Worm (Caenorhabditis elegans) whole organism, L1 larva: ENCODE results near the gene F11C7.2.
A peak's percentile ranks its signal among the peaks of the same experiment; 100 is the strongest.

ENCODE experiments used
- C04F5.9 ChIP-seq: sonication (generic microtip); optimal IDR thresholded peaks from 2 replicates; lab custom pipeline; 2016; ENCODE audit warnings: missing genetic modification characterization, missing compliant biosample characterization
- C34B4.2 ChIP-seq: sonication (generic microtip); optimal IDR thresholded peaks from 2 replicates; lab custom pipeline; 2017; ENCODE audit warnings: mild to moderate bottlenecking, missing genetic modification characterization, missing compliant biosample characterization
- F16B12.6 ChIP-seq: fragments of 150-350 bp; optimal IDR thresholded peaks from 2 replicates; lab custom pipeline; 2014; ENCODE audit warnings: missing biosample characterization, missing genetic modification characterization
- aly-2 ChIP-seq: fragments of 150-350 bp; optimal IDR thresholded peaks from 2 replicates; lab custom pipeline; 2014; ENCODE audit warnings: missing biosample characterization, missing genetic modification characterization
- blmp-1 ChIP-seq: fragments of 150-350 bp; optimal IDR thresholded peaks from 2 replicates; lab custom pipeline; 2014; ENCODE audit warnings: missing biosample characterization, missing genetic modification characterization
- ceh-63 ChIP-seq: fragments of 200-800 bp; sonication (Bioruptor generic); optimal IDR thresholded peaks from 2 replicates; lab custom pipeline; 2018; ENCODE audit warnings: mild to moderate bottlenecking, missing genetic modification characterization, missing compliant biosample characterization
- ceh-82 ChIP-seq, 3 experiments: fragments of 150-350 bp in 1 of 3; sonication (generic microtip) in 2 of 3; optimal IDR thresholded peaks; 2 replicates each; lab custom pipeline; 2014 to 2017; ENCODE audit warnings: missing biosample characterization in 3 of 3, missing genetic modification characterization in 3 of 3
- ceh-90 ChIP-seq: sonication (generic microtip); optimal IDR thresholded peaks from 2 replicates; lab custom pipeline; 2016; ENCODE audit warnings: missing genetic modification characterization, missing compliant biosample characterization
- efl-1 ChIP-seq, 4 experiments: fragments of 150-350 bp; optimal IDR thresholded peaks in 3 of 4; peaks in 1 of 4; 1 replicate in 1 of 4; 2 replicates in 3 of 4; lab custom pipeline; 2014; ENCODE audit warnings: missing biosample characterization in 2 of 4, missing genetic modification characterization in 2 of 4, missing genetic modification reagents in 2 of 4
- efl-3 ChIP-seq: fragments of 200-800 bp; sonication (Bioruptor generic); optimal IDR thresholded peaks from 2 replicates; lab custom pipeline; 2018; ENCODE audit warnings: mild to moderate bottlenecking, missing genetic modification characterization, missing compliant biosample characterization
- egl-13 ChIP-seq: sonication (generic microtip); optimal IDR thresholded peaks from 2 replicates; lab custom pipeline; 2016; ENCODE audit warnings: missing genotype, missing genetic modification reagents, missing genetic modification characterization, missing compliant biosample characterization
- elt-2 ChIP-seq: sonication (generic microtip); optimal IDR thresholded peaks from 2 replicates; lab custom pipeline; 2016; ENCODE audit warnings: missing genetic modification characterization, mild to moderate bottlenecking, inconsistent platforms, missing compliant biosample characterization, missing genetic modification reagents
- elt-3 ChIP-seq, 6 experiments: fragments of 150-350 bp in 1 of 6; sonication (generic microtip); optimal IDR thresholded peaks; 2 replicates each; lab custom pipeline; 2017 to 2018; ENCODE audit warnings: missing biosample characterization in 6 of 6, missing genetic modification characterization in 6 of 6, inconsistent platforms in 1 of 6
- ets-5 ChIP-seq: fragments of 200-800 bp; sonication (Bioruptor generic); IDR thresholded peaks from 2 replicates; pipeline ENCODE4 v1.3.6; 2022; ENCODE audit warnings: missing genetic modification characterization, missing compliant biosample characterization
- fkh-4 ChIP-seq: sonication (generic microtip); optimal IDR thresholded peaks from 2 replicates; lab custom pipeline; 2016; ENCODE audit warnings: missing compliant biosample characterization, missing genetic modification characterization, borderline replicate concordance
- isw-1 ChIP-seq: fragments of 200-800 bp; sonication (Bioruptor generic); IDR thresholded peaks from 2 replicates; pipeline ENCODE4 v1.3.6; 2022; ENCODE audit warnings: missing genetic modification characterization, missing compliant biosample characterization
- jun-1 ChIP-seq: fragments of 150-350 bp; optimal IDR thresholded peaks from 2 replicates; lab custom pipeline; 2014; ENCODE audit warnings: missing biosample characterization, missing genetic modification reagents, missing genetic modification characterization
- lin-14 ChIP-seq: fragments of 200-800 bp; sonication (Bioruptor generic); optimal IDR thresholded peaks from 2 replicates; lab custom pipeline; 2018; ENCODE audit warnings: mild to moderate bottlenecking, missing genetic modification characterization, moderate library complexity, missing compliant biosample characterization
- lin-35 ChIP-seq, 2 experiments: fragments of 150-350 bp; optimal IDR thresholded peaks; 2 replicates each; lab custom pipeline; 2014; ENCODE audit warnings: missing biosample characterization in 2 of 2, missing genetic modification characterization in 2 of 2, missing genetic modification reagents in 2 of 2
- mab-9 ChIP-seq: fragments of 200-800 bp; sonication (Bioruptor generic); IDR thresholded peaks from 2 replicates; pipeline ENCODE4 v1.3.6; 2022; ENCODE audit warnings: missing genetic modification reagents, missing genetic modification characterization, missing compliant biosample characterization
- mep-1 ChIP-seq: fragments of 150-350 bp; optimal IDR thresholded peaks from 2 replicates; lab custom pipeline; 2014; ENCODE audit warnings: missing biosample characterization, missing genetic modification characterization
- nhr-71 ChIP-seq: sonication (generic microtip); optimal IDR thresholded peaks from 2 replicates; lab custom pipeline; 2016; ENCODE audit warnings: mild to moderate bottlenecking, missing genetic modification characterization, moderate library complexity, missing compliant biosample characterization
- nhr-85 ChIP-seq: sonication (generic microtip); peaks from one replicate; lab custom pipeline; 2016; ENCODE audit warnings: missing genetic modification characterization, inconsistent platforms, missing compliant biosample characterization
- nhr-90 ChIP-seq: sonication (generic microtip); optimal IDR thresholded peaks from 2 replicates; lab custom pipeline; 2016; ENCODE audit warnings: mild to moderate bottlenecking, missing genetic modification characterization, missing compliant biosample characterization; ENCODE audit not compliant: poor library complexity
- pag-3 ChIP-seq: sonication (generic microtip); optimal IDR thresholded peaks from 2 replicates; lab custom pipeline; 2017; ENCODE audit warnings: missing genetic modification characterization, mild to moderate bottlenecking, missing compliant biosample characterization, antibody characterized with exemption, borderline replicate concordance; ENCODE audit not compliant: insufficient read depth
- skn-1 ChIP-seq: fragments of 150-350 bp; optimal IDR thresholded peaks from 2 replicates; lab custom pipeline; 2014; ENCODE audit warnings: missing biosample characterization, missing genetic modification characterization
- snu-23 ChIP-seq: sonication (generic microtip); optimal IDR thresholded peaks from 2 replicates; lab custom pipeline; 2016; ENCODE audit warnings: missing genetic modification characterization, missing compliant biosample characterization
- swsn-7 ChIP-seq: sonication (generic microtip); optimal IDR thresholded peaks from 2 replicates; lab custom pipeline; 2016; ENCODE audit warnings: missing genetic modification characterization, missing compliant biosample characterization
- zip-4 ChIP-seq: fragments of 200-800 bp; sonication (Bioruptor generic); optimal IDR thresholded peaks from 2 replicates; lab custom pipeline; 2018; ENCODE audit warnings: mild to moderate bottlenecking, missing genetic modification characterization, moderate library complexity, missing compliant biosample characterization

The F11C7.2 gene

ce11 chrX:17373955-17374354, 22.7 kb upstream of the F11C7.2 start:
- TF ChIP-seq C34B4.2 (tag; lab: Kevin White, UChicago) (no peak), skn-1 (tag; lab: Kevin White, UChicago) (no peak), ets-5 (GFP tag; lab: Robert Waterston, UW) (no peak), blmp-1 (tag; lab: Kevin White, UChicago) (peak; percentile 69), efl-3 (GFP tag; lab: Kevin White, UChicago) (no peak), swsn-7 (no peak), elt-3 (tag; optimal IDR thresholded peaks at IDR 0.05; lab: Kevin White, UChicago) (peak in 1 of 6 experiments; percentile 43), snu-23 (GFP tag; lab: Kevin White, UChicago) (no peak), nhr-85 (tag; lab: Kevin White, UChicago) (no peak)

ce11 chrX:17374534-17374933, 22.1 kb upstream of the F11C7.2 start, which contains the start of gene F10D7.3:
F10D7.3 (minus strand) TSS chrX:17374634.
- no peak for TF ChIP-seq ceh-90 (tag; lab: Kevin White, UChicago)
- no peak for TF ChIP-seq efl-1 (optimal IDR thresholded peaks at IDR 0.05; lab: Kevin White, UChicago)
- peak in 1 of 2 experiments; percentile 35 for TF ChIP-seq efl-1 (GFP tag; optimal IDR thresholded peaks at IDR 0.05 in 1 of 2; lab: Kevin White, UChicago)
- no peak for TF ChIP-seq ceh-63 (GFP tag; lab: Kevin White, UChicago)
- no peak for TF ChIP-seq F16B12.6 (tag; lab: Kevin White, UChicago)
- no peak for TF ChIP-seq mab-9 (GFP tag; lab: Robert Waterston, UW)

ce11 chrX:17375877-17376276, 20.7 kb upstream of the F11C7.2 start:
- no peak for TF ChIP-seq mep-1
- TF ChIP-seq zip-4: no peak
- no peak for TF ChIP-seq lin-35 (GFP tag; optimal IDR thresholded peaks at IDR 0.05; lab: Kevin White, UChicago)
- TF ChIP-seq nhr-90 (tag; lab: Kevin White, UChicago): no peak
- peak; percentile 4 for TF ChIP-seq lin-14
- TF ChIP-seq ceh-82 (tag; optimal IDR thresholded peaks at IDR 0.05; lab: Kevin White, UChicago): no peak
- no peak for TF ChIP-seq C04F5.9 (tag; lab: Kevin White, UChicago)
- TF ChIP-seq egl-13: no peak
- TF ChIP-seq elt-2 (tag; lab: Kevin White, UChicago): peak; percentile 63
- no peak for TF ChIP-seq pag-3

- TF ChIP-seq jun-1 (tag; lab: Kevin White, UChicago): no peak
- peak; percentile 59 for TF ChIP-seq elt-2 (tag; lab: Kevin White, UChicago)
- TF ChIP-seq, all 84 proteins: peak for 1
Measured at ce11 chrX:17378996-17379395, 17.6 kb upstream of the F11C7.2 start.

ce11 chrX:17379675-17380074, 16.9 kb upstream of the F11C7.2 start, which contains the start of gene F10D7.10:
F10D7.10 (minus strand) TSS chrX:17379775.
- TF ChIP-seq aly-2: no peak
- peak; percentile 22 for TF ChIP-seq blmp-1 (tag; lab: Kevin White, UChicago)
- TF ChIP-seq efl-1 (optimal IDR thresholded peaks at IDR 0.05; lab: Kevin White, UChicago): no peak
- TF ChIP-seq efl-1 (GFP tag; optimal IDR thresholded peaks at IDR 0.05 in 1 of 2; lab: Kevin White, UChicago): peak in 1 of 2 experiments; percentile 10
- TF ChIP-seq isw-1: no peak
- TF ChIP-seq, all 84 proteins: peak for 2

- TF ChIP-seq efl-1 (optimal IDR thresholded peaks at IDR 0.05; lab: Kevin White, UChicago): no peak
- peak in 1 of 2 experiments; percentile 48 for TF ChIP-seq efl-1 (GFP tag; optimal IDR thresholded peaks at IDR 0.05 in 1 of 2; lab: Kevin White, UChicago)
- TF ChIP-seq fkh-4 (tag; lab: Kevin White, UChicago): no peak
- no peak for TF ChIP-seq nhr-71
- no peak for TF ChIP-seq snu-23 (GFP tag; lab: Kevin White, UChicago)
Measured at ce11 chrX:17381975-17382374, 14.6 kb upstream of the F11C7.2 start, which contains the start of gene F10D7.4. F10D7.4 (minus strand) TSS chrX:17382075.
